Worm (Caenorhabditis elegans): ENCODE results near the gene egg-2.

The egg-2 gene

ce11 chrIII:7078737-7079136 is 18.4 kb upstream of the egg-2 start, which contains the start of gene ZK418.6:
Gene ZK418.6 (minus strand): TSS chrIII:7078837.
- TF ChIP-seq sea-2 (GFP tag; optimal IDR thresholded peaks at IDR 0.05) (no peak), nhr-237 (tag; optimal IDR thresholded peaks at IDR 0.05) (no peak), nfya-1 (tag; optimal IDR thresholded peaks at IDR 0.05; ENCODE audit: insufficient read depth) (no peak), ceh-16 (tag; optimal IDR thresholded peaks at IDR 0.05) (no peak), zag-1 (tag; optimal IDR thresholded peaks at IDR 0.05) (no peak), eor-1 (tag; optimal IDR thresholded peaks at IDR 0.05) (no peak), mml-1 (tag; optimal IDR thresholded peaks at IDR 0.05) (no peak)

ce11 chrIII:7076386-7076785 is 16.0 kb upstream of the egg-2 start, which contains the start of gene ZK418.13:
Gene ZK418.13 (minus strand): TSS chrIII:7076486.
- TF ChIP-seq nhr-237 (tag; optimal IDR thresholded peaks at IDR 0.05): no peak
- TF ChIP-seq egl-27 (tag; optimal IDR thresholded peaks at IDR 0.05): no peak
- TF ChIP-seq jun-1 (tag; optimal IDR thresholded peaks at IDR 0.05): no peak
- no peak for TF ChIP-seq elt-2 (tag; optimal IDR thresholded peaks at IDR 0.05)
- TF ChIP-seq nhr-11 (tag; optimal IDR thresholded peaks at IDR 0.05): no peak
- no peak for TF ChIP-seq ceh-16 (tag; optimal IDR thresholded peaks at IDR 0.05)
- TF ChIP-seq zag-1 (tag; optimal IDR thresholded peaks at IDR 0.05): no peak
- no peak for TF ChIP-seq ceh-9 (tag; optimal IDR thresholded peaks at IDR 0.05)
- TF ChIP-seq fkh-10 (GFP tag; optimal IDR thresholded peaks at IDR 0.05): no peak
- TF ChIP-seq fos-1 (tag; optimal IDR thresholded peaks at IDR 0.05): no peak
- TF ChIP-seq nfya-1 (tag; optimal IDR thresholded peaks at IDR 0.05; ENCODE audit: insufficient read depth): no peak
- TF ChIP-seq ztf-4 (tag; optimal IDR thresholded peaks at IDR 0.05): no peak
- no peak for TF ChIP-seq skn-1 (tag; optimal IDR thresholded peaks at IDR 0.05)
- TF ChIP-seq ztf-11 (tag; optimal IDR thresholded peaks at IDR 0.05): no peak
- no peak for TF ChIP-seq nhr-25 (tag; optimal IDR thresholded peaks at IDR 0.05)

ce11 chrIII:7073801-7074386 is 13.5 kb upstream of the egg-2 start, which contains the start of gene ZK418.5:
Gene ZK418.5 (minus strand): TSS chrIII:7073851.
- TF ChIP-seq R02D3.7 (tag; optimal IDR thresholded peaks at IDR 0.05): peak; percentile 16
- peak; percentile 63 for TF ChIP-seq pha-4 (tag; optimal IDR thresholded peaks at IDR 0.05)
- no peak for TF ChIP-seq ztf-4 (tag; optimal IDR thresholded peaks at IDR 0.05)
- no peak for TF ChIP-seq nhr-237 (tag; optimal IDR thresholded peaks at IDR 0.05)
- peak; percentile 20 for TF ChIP-seq elt-2 (tag; optimal IDR thresholded peaks at IDR 0.05)
- peak; percentile 34 for TF ChIP-seq nhr-23 (tag; optimal IDR thresholded peaks at IDR 0.05)
- peak; percentile 14 for TF ChIP-seq nhr-25 (tag; optimal IDR thresholded peaks at IDR 0.05)
- peak; percentile 53 for TF ChIP-seq nfya-1 (tag; optimal IDR thresholded peaks at IDR 0.05; ENCODE audit: insufficient read depth)
- peak; percentile 62 for TF ChIP-seq lin-15B (tag; optimal IDR thresholded peaks at IDR 0.05)
- peak; percentile 9 for TF ChIP-seq lin-39 (tag; optimal IDR thresholded peaks at IDR 0.05)

ce11 chrIII:7072452-7072851 is 12.1 kb upstream of the egg-2 start, which contains the start of gene lin-37:
Gene lin-37 (minus strand): TSS chrIII:7072552.
- TF ChIP-seq nhr-11 (tag; optimal IDR thresholded peaks at IDR 0.05): no peak
- TF ChIP-seq pha-4 (tag; optimal IDR thresholded peaks at IDR 0.05): no peak
- TF ChIP-seq unc-62 (GFP tag; optimal IDR thresholded peaks at IDR 0.05): no peak
- no peak for TF ChIP-seq R02D3.7 (tag; optimal IDR thresholded peaks at IDR 0.05)
- TF ChIP-seq nhr-76 (tag; optimal IDR thresholded peaks at IDR 0.05): no peak
- no peak for TF ChIP-seq jun-1 (tag; optimal IDR thresholded peaks at IDR 0.05)
- no peak for TF ChIP-seq fkh-10 (GFP tag; optimal IDR thresholded peaks at IDR 0.05)
- TF ChIP-seq fos-1 (tag; optimal IDR thresholded peaks at IDR 0.05): no peak
- no peak for TF ChIP-seq hmg-11 (tag; optimal IDR thresholded peaks at IDR 0.05)
- TF ChIP-seq ztf-11 (tag; optimal IDR thresholded peaks at IDR 0.05): no peak
- TF ChIP-seq snpc-4 (tag; optimal IDR thresholded peaks at IDR 0.05): no peak
- TF ChIP-seq unc-39 (tag; optimal IDR thresholded peaks at IDR 0.05): no peak
- no peak for TF ChIP-seq ama-1 (optimal IDR thresholded peaks at IDR 0.05)
- TF ChIP-seq mml-1 (tag; optimal IDR thresholded peaks at IDR 0.05): no peak
- TF ChIP-seq daf-12 (tag; optimal IDR thresholded peaks at IDR 0.05): no peak
- no peak for TF ChIP-seq egl-27 (tag; optimal IDR thresholded peaks at IDR 0.05)
- no peak for TF ChIP-seq aly-2 (tag; optimal IDR thresholded peaks at IDR 0.05)

- TF ChIP-seq ztf-4 (tag; optimal IDR thresholded peaks at IDR 0.05): no peak
- TF ChIP-seq elt-1 (tag; optimal IDR thresholded peaks at IDR 0.05): no peak
- no peak for TF ChIP-seq mml-1 (tag; optimal IDR thresholded peaks at IDR 0.05)
- no peak for TF ChIP-seq sea-2 (GFP tag; optimal IDR thresholded peaks at IDR 0.05)
- no peak for TF ChIP-seq pha-4 (tag; optimal IDR thresholded peaks at IDR 0.05)
- no peak for TF ChIP-seq unc-62 (GFP tag; optimal IDR thresholded peaks at IDR 0.05)
- TF ChIP-seq jun-1 (tag; optimal IDR thresholded peaks at IDR 0.05): no peak
- no peak for TF ChIP-seq ama-1 (optimal IDR thresholded peaks at IDR 0.05)
- no peak for TF ChIP-seq elt-2 (tag; optimal IDR thresholded peaks at IDR 0.05)
- TF ChIP-seq ztf-11 (tag; optimal IDR thresholded peaks at IDR 0.05): no peak
- TF ChIP-seq elt-3 (tag; optimal IDR thresholded peaks at IDR 0.05): no peak
- TF ChIP-seq snpc-4 (tag; optimal IDR thresholded peaks at IDR 0.05): no peak
- no peak for TF ChIP-seq mdl-1 (tag; optimal IDR thresholded peaks at IDR 0.05)
- no peak for TF ChIP-seq fkh-2 (tag; optimal IDR thresholded peaks at IDR 0.05)
- TF ChIP-seq pqm-1 (tag; optimal IDR thresholded peaks at IDR 0.05): no peak
- TF ChIP-seq ceh-82 (tag; optimal IDR thresholded peaks at IDR 0.05): no peak
- no peak for TF ChIP-seq nhr-77 (tag; optimal IDR thresholded peaks at IDR 0.05)
- no peak for TF ChIP-seq lin-15B (tag; optimal IDR thresholded peaks at IDR 0.05)
- no peak for TF ChIP-seq nhr-67 (tag; optimal IDR thresholded peaks at IDR 0.05)
These were observed 9.6 kb upstream of the egg-2 start, which contains the start of gene tmem-17 for ce11 chrIII:7069981-7070380. Gene tmem-17 (plus strand): TSS chrIII:7070281.
